Fruit fly (Drosophila melanogaster): ENCODE data around the gene CG13992.

dm6 chr2L:5977729-5978078 lies 10.2 kb upstream of the CG13992 start:
- TF ChIP-seq psq (optimal IDR thresholded peaks at IDR 0.05): no peak
- TF ChIP-seq ttk (optimal IDR thresholded peaks at IDR 0.05): no peak
- no peak for TF ChIP-seq h (optimal IDR thresholded peaks at IDR 0.05)
- no peak for TF ChIP-seq Myc (optimal IDR thresholded peaks at IDR 0.05)
- no peak for TF ChIP-seq insv (optimal IDR thresholded peaks at IDR 0.05)
- no peak for TF ChIP-seq Sin3A (optimal IDR thresholded peaks at IDR 0.05)

All from Kc167 (cell line).